Worm (Caenorhabditis elegans) whole organism, mixed stage, embryonic: ENCODE data around the gene nlp-31.

Experiments used
- M03D4.4 ChIP-seq: sonication (generic microtip); optimal IDR thresholded peaks from 2 replicates; lab custom pipeline; 2017; ENCODE audit warnings: mild to moderate bottlenecking, missing genetic modification characterization, missing compliant biosample characterization
- blmp-1 ChIP-seq: fragments of 150-350 bp; optimal IDR thresholded peaks from 2 replicates; lab custom pipeline; 2014; ENCODE audit warnings: missing biosample characterization, missing genetic modification characterization
- ceh-39 ChIP-seq: fragments of 150-350 bp; optimal IDR thresholded peaks from 2 replicates; lab custom pipeline; 2014; ENCODE audit warnings: missing biosample characterization, missing genetic modification characterization
- ceh-43 ChIP-seq: fragments of 200-800 bp; sonication (Bioruptor generic); optimal IDR thresholded peaks from 2 replicates; lab custom pipeline; 2018; ENCODE audit warnings: mild to moderate bottlenecking, missing genetic modification characterization, moderate library complexity, missing compliant biosample characterization
- ceh-83 ChIP-seq: fragments of 200-800 bp; sonication (Bioruptor generic); optimal IDR thresholded peaks from 2 replicates; lab custom pipeline; 2018; ENCODE audit warnings: mild to moderate bottlenecking, missing genetic modification characterization, missing compliant biosample characterization
- ces-1 ChIP-seq: fragments of 150-350 bp; optimal IDR thresholded peaks from 2 replicates; lab custom pipeline; 2014; ENCODE audit warnings: missing biosample characterization, missing genetic modification reagents, missing genetic modification characterization
- cnd-1 ChIP-seq: fragments of 200-800 bp; sonication (Bioruptor generic); optimal IDR thresholded peaks from 2 replicates; lab custom pipeline; 2018; ENCODE audit warnings: mild to moderate bottlenecking, missing genetic modification characterization, missing compliant biosample characterization
- elt-1 ChIP-seq: sonication (generic microtip); optimal IDR thresholded peaks from 2 replicates; lab custom pipeline; 2017; ENCODE audit warnings: missing genetic modification characterization, mild to moderate bottlenecking, missing compliant biosample characterization, antibody characterized with exemption, moderate library complexity, borderline replicate concordance; ENCODE audit not compliant: insufficient read depth
- elt-3 ChIP-seq: fragments of 150-350 bp; optimal IDR thresholded peaks from 2 replicates; lab custom pipeline; 2014; ENCODE audit warnings: missing biosample characterization, missing genetic modification characterization
- flh-1 ChIP-seq: fragments of 200-800 bp; sonication (Bioruptor generic); optimal IDR thresholded peaks from 2 replicates; lab custom pipeline; 2018; ENCODE audit warnings: mild to moderate bottlenecking, missing genetic modification characterization, moderate library complexity, missing compliant biosample characterization
- ham-2 ChIP-seq: fragments of 200-800 bp; sonication (Bioruptor generic); optimal IDR thresholded peaks from 2 replicates; lab custom pipeline; 2018; ENCODE audit warnings: mild to moderate bottlenecking, missing genetic modification characterization, missing compliant biosample characterization
- hlh-1 ChIP-seq: fragments of 150-350 bp; optimal IDR thresholded peaks from 2 replicates; lab custom pipeline; 2014; ENCODE audit warnings: missing biosample characterization, missing genetic modification reagents, missing genetic modification characterization
- lin-13 ChIP-seq: fragments of 150-350 bp; optimal IDR thresholded peaks from 2 replicates; lab custom pipeline; 2014; ENCODE audit warnings: missing biosample characterization, missing genetic modification characterization
- lin-32 ChIP-seq: fragments of 200-800 bp; sonication (Bioruptor generic); optimal IDR thresholded peaks from 2 replicates; lab custom pipeline; 2018; ENCODE audit warnings: mild to moderate bottlenecking, missing genetic modification characterization, missing compliant biosample characterization
- lsy-2 ChIP-seq: fragments of 150-350 bp; optimal IDR thresholded peaks from 2 replicates; lab custom pipeline; 2014; ENCODE audit warnings: missing biosample characterization, missing genetic modification characterization
- mab-5 ChIP-seq: fragments of 150-350 bp; optimal IDR thresholded peaks from 2 replicates; lab custom pipeline; 2014; ENCODE audit warnings: missing biosample characterization, missing genetic modification characterization
- mls-2 ChIP-seq: sonication (generic microtip); optimal IDR thresholded peaks from 2 replicates; lab custom pipeline; 2016; ENCODE audit warnings: mild to moderate bottlenecking, missing genetic modification characterization, moderate library complexity, missing compliant biosample characterization
- nhr-12 ChIP-seq: fragments of 150-350 bp; optimal IDR thresholded peaks from 2 replicates; lab custom pipeline; 2014; ENCODE audit warnings: missing biosample characterization, missing genetic modification characterization
- nhr-2 ChIP-seq: fragments of 150-350 bp; optimal IDR thresholded peaks from 2 replicates; lab custom pipeline; 2014; ENCODE audit warnings: missing biosample characterization, missing genetic modification characterization
- nhr-237 ChIP-seq: fragments of 150-350 bp; optimal IDR thresholded peaks from 2 replicates; lab custom pipeline; 2014; ENCODE audit warnings: missing biosample characterization, missing genetic modification characterization
- nhr-28 ChIP-seq: fragments of 150-350 bp; optimal IDR thresholded peaks from 2 replicates; lab custom pipeline; 2014; ENCODE audit warnings: missing biosample characterization, missing genetic modification characterization
- nhr-76 ChIP-seq: sonication (generic microtip); optimal IDR thresholded peaks from 2 replicates; lab custom pipeline; 2017; ENCODE audit warnings: missing biosample characterization, missing genetic modification characterization
- pha-4 ChIP-seq: fragments of 150-350 bp; optimal IDR thresholded peaks from 2 replicates; lab custom pipeline; 2018; ENCODE audit warnings: missing biosample characterization, missing genetic modification reagents, missing genetic modification characterization
- sem-2 ChIP-seq: fragments of 200-800 bp; sonication (Bioruptor generic); optimal IDR thresholded peaks from 2 replicates; lab custom pipeline; 2018; ENCODE audit warnings: mild to moderate bottlenecking, missing genetic modification characterization, missing compliant biosample characterization
- snpc-4 ChIP-seq: fragments of 150-350 bp; optimal IDR thresholded peaks from 2 replicates; lab custom pipeline; 2014; ENCODE audit warnings: missing biosample characterization, missing genetic modification characterization
- sptf-1 ChIP-seq: sonication (generic microtip); optimal IDR thresholded peaks from 2 replicates; lab custom pipeline; 2017; ENCODE audit warnings: mild to moderate bottlenecking, missing genetic modification characterization, moderate library complexity, missing compliant biosample characterization
- tbx-8 ChIP-seq: fragments of 200-800 bp; sonication (Bioruptor generic); optimal IDR thresholded peaks from 2 replicates; lab custom pipeline; 2018; ENCODE audit warnings: mild to moderate bottlenecking, missing genetic modification characterization, moderate library complexity, missing compliant biosample characterization
- unc-120 ChIP-seq: sonication (generic microtip); optimal IDR thresholded peaks from 2 replicates; lab custom pipeline; 2017; ENCODE audit warnings: missing genetic modification characterization, missing compliant biosample characterization; ENCODE audit not compliant: poor library complexity, severe bottlenecking
- unc-39 ChIP-seq: fragments of 150-350 bp; optimal IDR thresholded peaks from 2 replicates; lab custom pipeline; 2014; ENCODE audit warnings: missing biosample characterization, missing genetic modification characterization
- unc-62 ChIP-seq: fragments of 150-350 bp; optimal IDR thresholded peaks from 2 replicates; lab custom pipeline; 2014; ENCODE audit warnings: missing biosample characterization, missing genetic modification reagents, missing genetic modification characterization
- zip-8 ChIP-seq: fragments of 150-350 bp; optimal IDR thresholded peaks from 2 replicates; lab custom pipeline; 2014; ENCODE audit warnings: missing biosample characterization, missing genetic modification characterization
- ztf-11 ChIP-seq: fragments of 150-350 bp; optimal IDR thresholded peaks from 2 replicates; lab custom pipeline; 2014; ENCODE audit warnings: missing biosample characterization, missing genetic modification characterization

The nlp-31 gene

ce11 chrV:4005219-4005618 is 25.4 kb downstream of the nlp-31 start, which contains the start of gene srh-8:
srh-8 (plus strand) TSS chrV:4005519.
- TF ChIP-seq mab-5 (tag; lab: Kevin White, UChicago): no peak
- TF ChIP-seq lsy-2 (tag; lab: Kevin White, UChicago): no peak
- no peak for TF ChIP-seq pha-4 (tag; lab: Kevin White, UChicago)
- no peak for TF ChIP-seq ham-2 (GFP tag; lab: Kevin White, UChicago)
- no peak for TF ChIP-seq blmp-1 (tag; lab: Kevin White, UChicago)
- no peak for TF ChIP-seq nhr-237
- no peak for TF ChIP-seq zip-8 (tag; lab: Kevin White, UChicago)
- no peak for TF ChIP-seq unc-62 (GFP tag; lab: Kevin White, UChicago)
- no peak for TF ChIP-seq ceh-83
- TF ChIP-seq sptf-1 (tag; lab: Kevin White, UChicago): no peak
- TF ChIP-seq flh-1 (GFP tag; lab: Kevin White, UChicago): no peak
- no peak for TF ChIP-seq ceh-39 (tag; lab: Kevin White, UChicago)

- no peak for TF ChIP-seq nhr-76 (tag; lab: Kevin White, UChicago)
- no peak for TF ChIP-seq nhr-237
- no peak for TF ChIP-seq pha-4 (tag; lab: Kevin White, UChicago)
- TF ChIP-seq unc-39 (tag; lab: Kevin White, UChicago): no peak
- no peak for TF ChIP-seq M03D4.4
Measured at ce11 chrV:4007927-4008326, 28.1 kb downstream of the nlp-31 start, which contains the start of gene srh-7. srh-7 (plus strand) TSS chrV:4008227.

- TF ChIP-seq sem-2 (GFP tag; lab: Kevin White, UChicago) (no peak), ceh-83 (no peak), pha-4 (tag; lab: Kevin White, UChicago) (no peak), unc-120 (tag; lab: Kevin White, UChicago) (no peak), zip-8 (tag; lab: Kevin White, UChicago) (no peak), ztf-11 (no peak), sptf-1 (tag; lab: Kevin White, UChicago) (no peak), ham-2 (GFP tag; lab: Kevin White, UChicago) (no peak), snpc-4 (tag; lab: Kevin White, UChicago) (no peak), blmp-1 (tag; lab: Kevin White, UChicago) (no peak), flh-1 (GFP tag; lab: Kevin White, UChicago) (no peak), ces-1 (GFP tag; lab: Kevin White, UChicago) (no peak), M03D4.4 (no peak), lsy-2 (tag; lab: Kevin White, UChicago) (no peak)
Measured at ce11 chrV:4010170-4010569, 30.3 kb downstream of the nlp-31 start, which contains the start of gene srh-4. srh-4 (plus strand) TSS chrV:4010470.

- TF ChIP-seq pha-4 (tag; lab: Kevin White, UChicago) (no peak), cnd-1 (tag; lab: Kevin White, UChicago) (no peak), nhr-28 (no peak), nhr-12 (tag; lab: Kevin White, UChicago) (no peak), flh-1 (GFP tag; lab: Kevin White, UChicago) (no peak), sem-2 (GFP tag; lab: Kevin White, UChicago) (no peak), elt-1 (tag; lab: Kevin White, UChicago) (no peak), ztf-11 (no peak), elt-3 (tag; lab: Kevin White, UChicago) (no peak), mab-5 (tag; lab: Kevin White, UChicago) (no peak), nhr-76 (tag; lab: Kevin White, UChicago) (no peak), lin-32 (GFP tag; lab: Kevin White, UChicago) (no peak), unc-62 (GFP tag; lab: Kevin White, UChicago) (no peak), nhr-237 (no peak), nhr-2 (tag; lab: Kevin White, UChicago) (no peak), ceh-43 (GFP tag; lab: Kevin White, UChicago) (no peak)
Measured at ce11 chrV:4016780-4017179, 36.9 kb downstream of the nlp-31 start, which contains the start of gene srw-89. srw-89 (plus strand) TSS chrV:4017080.

- no peak for TF ChIP-seq tbx-8 (GFP tag; lab: Kevin White, UChicago)
- TF ChIP-seq elt-1 (tag; lab: Kevin White, UChicago): no peak
- no peak for TF ChIP-seq blmp-1 (tag; lab: Kevin White, UChicago)
- TF ChIP-seq hlh-1 (tag; lab: Kevin White, UChicago): no peak
- TF ChIP-seq mls-2 (tag; lab: Kevin White, UChicago): no peak
- TF ChIP-seq M03D4.4: no peak
- TF ChIP-seq lsy-2 (tag; lab: Kevin White, UChicago): no peak
- no peak for TF ChIP-seq ces-1 (GFP tag; lab: Kevin White, UChicago)
- no peak for TF ChIP-seq ztf-11
- TF ChIP-seq unc-120 (tag; lab: Kevin White, UChicago): no peak
- TF ChIP-seq zip-8 (tag; lab: Kevin White, UChicago): no peak
- no peak for TF ChIP-seq nhr-237
- no peak for TF ChIP-seq ceh-39 (tag; lab: Kevin White, UChicago)
- no peak for TF ChIP-seq unc-39 (tag; lab: Kevin White, UChicago)
- TF ChIP-seq sptf-1 (tag; lab: Kevin White, UChicago): no peak
- TF ChIP-seq nhr-12 (tag; lab: Kevin White, UChicago): no peak
- no peak for TF ChIP-seq lin-13 (tag; lab: Kevin White, UChicago)
- no peak for TF ChIP-seq elt-3 (tag; lab: Kevin White, UChicago)
Measured at ce11 chrV:4018591-4018990, 38.7 kb downstream of the nlp-31 start.
